Worm (Caenorhabditis elegans): Measurements from ENCODE around the gene fog-2.
A peak's percentile ranks its signal among the peaks of the same experiment; 100 is the strongest.

The fog-2 gene

ce11 chrV:20213097-20213496 is 14.0 kb downstream of the fog-2 start:
- TF ChIP-seq pros-1 (tag; optimal IDR thresholded peaks at IDR 0.05), result no peak
- TF ChIP-seq hlh-15 (tag; optimal IDR thresholded peaks at IDR 0.05), result no peak
- TF ChIP-seq ceh-14 (tag; optimal IDR thresholded peaks at IDR 0.05), result no peak
- TF ChIP-seq ceh-31 (tag; optimal IDR thresholded peaks at IDR 0.05), result no peak
- no peak for TF ChIP-seq eyg-1 (tag; optimal IDR thresholded peaks at IDR 0.05)
- no peak for TF ChIP-seq fkh-6 (tag; optimal IDR thresholded peaks at IDR 0.05)
- no peak for TF ChIP-seq T23F11.4 (GFP tag; optimal IDR thresholded peaks at IDR 0.05)

- TF ChIP-seq tbx-2 (tag; optimal IDR thresholded peaks at IDR 0.05) (no peak), tbx-7 (tag; optimal IDR thresholded peaks at IDR 0.05) (no peak), odd-2 (tag; optimal IDR thresholded peaks at IDR 0.05) (no peak), syd-9 (tag; optimal IDR thresholded peaks at IDR 0.05) (no peak), hlh-15 (tag; optimal IDR thresholded peaks at IDR 0.05) (no peak), mec-3 (tag; optimal IDR thresholded peaks at IDR 0.05; ENCODE audit: borderline replicate concordance) (no peak), F13H6.1 (tag; optimal IDR thresholded peaks at IDR 0.05) (no peak), madf-2 (tag; optimal IDR thresholded peaks at IDR 0.05) (no peak), pqm-1 (tag; optimal IDR thresholded peaks at IDR 0.05) (no peak), fkh-10 (GFP tag; optimal IDR thresholded peaks at IDR 0.05) (no peak), C08G9.2 (tag; optimal IDR thresholded peaks at IDR 0.05) (no peak), ahr-1 (tag; optimal IDR thresholded peaks at IDR 0.05) (no peak), unc-86 (tag; optimal IDR thresholded peaks at IDR 0.05) (no peak)
Observed at ce11 chrV:20215197-20215596, 16.1 kb downstream of the fog-2 start, which contains the start of gene Y113G7B.11. Gene Y113G7B.11 (minus strand): TSS chrV:20215297.

ce11 chrV:20220604-20221003 is 21.6 kb downstream of the fog-2 start:
- TF ChIP-seq unc-42 (tag; optimal IDR thresholded peaks at IDR 0.05) (peak; percentile 96), pat-9 (tag; optimal IDR thresholded peaks at IDR 0.05) (no peak)

DNA sequence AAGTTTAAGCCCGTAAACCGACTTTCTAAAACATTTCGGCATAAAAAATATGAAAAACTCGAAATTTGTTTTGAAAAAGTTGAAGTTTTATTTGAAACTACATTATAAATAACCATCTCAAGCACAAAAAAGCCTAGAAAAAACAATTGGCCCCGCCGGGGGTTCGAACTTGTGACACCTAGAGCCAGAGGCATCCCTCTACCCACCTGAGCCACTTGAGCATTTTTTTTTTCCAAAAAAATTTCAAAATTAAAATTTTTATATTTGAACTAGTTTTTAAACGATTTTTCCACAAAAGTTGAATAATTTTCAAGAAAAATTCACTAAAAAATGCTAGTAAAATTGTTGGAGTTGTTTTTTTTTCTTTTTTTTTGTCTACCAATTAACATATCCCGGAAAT is 24.7 kb downstream of the fog-2 start:
- TF ChIP-seq zip-5 (tag; optimal IDR thresholded peaks at IDR 0.05) (no peak), nhr-232 (tag; optimal IDR thresholded peaks at IDR 0.05) (no peak), elt-4 (tag; optimal IDR thresholded peaks at IDR 0.05) (no peak), pat-9 (tag; optimal IDR thresholded peaks at IDR 0.05) (no peak), gmeb-2 (tag; optimal IDR thresholded peaks at IDR 0.05) (no peak)

ce11 chrV:20225312-20225711 is 26.3 kb downstream of the fog-2 start:
- TF ChIP-seq K09A11.1 (tag; optimal IDR thresholded peaks at IDR 0.05; ENCODE audit: insufficient read depth) (no peak), nfya-1 (tag; optimal IDR thresholded peaks at IDR 0.05) (no peak), madf-2 (tag; optimal IDR thresholded peaks at IDR 0.05) (no peak), odd-2 (tag; optimal IDR thresholded peaks at IDR 0.05) (no peak), ceh-45 (GFP tag; IDR thresholded peaks at IDR 0.05) (no peak), tbx-2 (tag; optimal IDR thresholded peaks at IDR 0.05) (no peak)

ce11 chrV:20233743-20234142 is 34.7 kb downstream of the fog-2 start, which contains the start of gene Y113G7B.15:
Gene Y113G7B.15 (minus strand): TSS chrV:20233843.
- TF ChIP-seq ztf-16 (tag; optimal IDR thresholded peaks at IDR 0.05), result no peak
- no peak for TF ChIP-seq tbx-7 (tag; optimal IDR thresholded peaks at IDR 0.05)
- no peak for TF ChIP-seq zip-5 (tag; optimal IDR thresholded peaks at IDR 0.05)
- TF ChIP-seq Y22D7AL.16 (tag; optimal IDR thresholded peaks at IDR 0.05), result no peak
- no peak for TF ChIP-seq hlh-15 (tag; optimal IDR thresholded peaks at IDR 0.05)
- TF ChIP-seq elt-4 (tag; optimal IDR thresholded peaks at IDR 0.05), result no peak
- no peak for TF ChIP-seq rnt-1 (tag; optimal IDR thresholded peaks at IDR 0.05)
- TF ChIP-seq ceh-2 (tag; optimal IDR thresholded peaks at IDR 0.05), result no peak
- no peak for TF ChIP-seq ceh-6 (GFP tag; optimal IDR thresholded peaks at IDR 0.05)
- no peak for TF ChIP-seq ahr-1 (tag; optimal IDR thresholded peaks at IDR 0.05)
- TF ChIP-seq hlh-30 (tag; optimal IDR thresholded peaks at IDR 0.05; ENCODE audit: insufficient read depth), result no peak
- TF ChIP-seq pag-3 (tag; optimal IDR thresholded peaks at IDR 0.05; ENCODE audit: borderline replicate concordance), result no peak
- TF ChIP-seq ttx-3 (tag; optimal IDR thresholded peaks at IDR 0.05), result no peak
- no peak for TF ChIP-seq unc-86 (tag; optimal IDR thresholded peaks at IDR 0.05)
- no peak for TF ChIP-seq madf-2 (tag; optimal IDR thresholded peaks at IDR 0.05)
- no peak for TF ChIP-seq ceh-24 (tag; optimal IDR thresholded peaks at IDR 0.05)
